Fruit fly (Drosophila melanogaster) Kc167 (cell line): ENCODE results near the gene B9d2.

ENCODE experiments used
- Myc ChIP-seq: fragments of >200 bp; optimal IDR thresholded peaks from 2 replicates; lab custom pipeline; 2017; ENCODE audit warnings: missing external identifiers
- Sin3A ChIP-seq: fragments of >200 bp; optimal IDR thresholded peaks from 2 replicates; lab custom pipeline; 2018; ENCODE audit warnings: missing external identifiers
- h ChIP-seq: fragments of >200 bp; optimal IDR thresholded peaks from 3 replicates; lab custom pipeline; 2018; ENCODE audit warnings: missing external identifiers
- insv ChIP-seq: fragments of >200 bp; optimal IDR thresholded peaks from 3 replicates; lab custom pipeline; 2018; ENCODE audit warnings: missing external identifiers
- psq ChIP-seq: fragments of >200 bp; optimal IDR thresholded peaks from 2 replicates; lab custom pipeline; 2017; ENCODE audit warnings: missing external identifiers
- ttk ChIP-seq: sonication (Bioruptor generic); optimal IDR thresholded peaks from 2 replicates; lab custom pipeline; 2017; ENCODE audit warnings: missing external identifiers

The B9d2 gene

dm6 chr2L:6090365-6090764 is 40.1 kb downstream of the B9d2 start:
- TF ChIP-seq Sin3A (no peak), psq (no peak), h (lab: Kevin White, UChicago) (no peak), insv (lab: Kevin White, UChicago) (no peak), ttk (no peak), Myc (no peak)

- TF ChIP-seq Myc (no peak), Sin3A (no peak), psq (no peak)
These were observed 40.8 kb downstream of the B9d2 start for dm6 chr2L:6089604-6090198.

- TF ChIP-seq h (lab: Kevin White, UChicago): no peak
- no peak for TF ChIP-seq Sin3A
These were observed 41.8 kb downstream of the B9d2 start for dm6 chr2L:6088371-6089365.

- TF ChIP-seq Sin3A (no peak), ttk (no peak), psq (no peak), insv (lab: Kevin White, UChicago) (no peak), h (lab: Kevin White, UChicago) (no peak), Myc (no peak)
These were observed 42.8 kb downstream of the B9d2 start for dm6 chr2L:6087685-6088084.

- no peak for TF ChIP-seq insv (lab: Kevin White, UChicago)
- no peak for TF ChIP-seq h (lab: Kevin White, UChicago)
- TF ChIP-seq Myc: no peak
- no peak for TF ChIP-seq Sin3A
- TF ChIP-seq psq: no peak
- no peak for TF ChIP-seq ttk
These were observed 43.7 kb downstream of the B9d2 start for dm6 chr2L:6086771-6087170.

- TF ChIP-seq ttk (no peak), psq (no peak), h (lab: Kevin White, UChicago) (no peak), Sin3A (no peak), Myc (no peak), insv (lab: Kevin White, UChicago) (no peak)
These were observed 44.6 kb downstream of the B9d2 start for dm6 chr2L:6085733-6086317.

- TF ChIP-seq ttk: no peak
- TF ChIP-seq h (lab: Kevin White, UChicago): no peak
- TF ChIP-seq Sin3A: no peak
- no peak for TF ChIP-seq insv (lab: Kevin White, UChicago)
- TF ChIP-seq Myc: no peak
- TF ChIP-seq psq: no peak
These were observed 45.8 kb downstream of the B9d2 start for dm6 chr2L:6084694-6085093.

dm6 chr2L:6082936-6083627 is 47.4 kb downstream of the B9d2 start:
- TF ChIP-seq psq: no peak
- no peak for TF ChIP-seq insv (lab: Kevin White, UChicago)
- TF ChIP-seq h (lab: Kevin White, UChicago): no peak
- TF ChIP-seq Sin3A: no peak
- TF ChIP-seq ttk: no peak
- no peak for TF ChIP-seq Myc

dm6 chr2L:6082157-6082645 is 48.2 kb downstream of the B9d2 start, which contains the start of gene Kr-h1:
Gene Kr-h1, plus strand, starts transcription at chr2L:6082603.
- TF ChIP-seq ttk: no peak
- no peak for TF ChIP-seq h (lab: Kevin White, UChicago)
- TF ChIP-seq Myc: no peak
- TF ChIP-seq Sin3A: no peak
- TF ChIP-seq insv (lab: Kevin White, UChicago): no peak
- TF ChIP-seq psq: no peak

dm6 chr2L:6081134-6081832 is 49.2 kb downstream of the B9d2 start:
- TF ChIP-seq h (lab: Kevin White, UChicago) (no peak), ttk (no peak), Myc (no peak), Sin3A (no peak), insv (lab: Kevin White, UChicago) (no peak), psq (no peak)

dm6 chr2L:6080329-6080728 is 50.1 kb downstream of the B9d2 start:
- TF ChIP-seq Myc (no peak), insv (lab: Kevin White, UChicago) (no peak), h (lab: Kevin White, UChicago) (no peak), Sin3A (no peak), psq (no peak), ttk (no peak)

dm6 chr2L:6078757-6079351 is 51.6 kb downstream of the B9d2 start:
- TF ChIP-seq Sin3A (no peak), insv (lab: Kevin White, UChicago) (no peak), Myc (no peak), psq (no peak), h (lab: Kevin White, UChicago) (no peak), ttk (no peak)
